Fruit fly (Drosophila melanogaster): Measurements from ENCODE around the gene Rcd-1.
A peak's percentile ranks its signal among the peaks of the same experiment; 100 is the strongest.

Gene Rcd-1

dm6 chrX:19604997-19605396 is 33.6 kb upstream of the Rcd-1 start, which contains the start of gene CG14207 (continued):
- TF ChIP-seq CG10462 (GFP tag; optimal IDR thresholded peaks at IDR 0.05) (no peak), NfI (GFP tag; optimal IDR thresholded peaks at IDR 0.05) (peak; percentile 12), sens-2 (GFP tag; IDR thresholded peaks at IDR 0.05) (no peak), chif (GFP tag; optimal IDR thresholded peaks at IDR 0.05) (no peak), NK7.1 (GFP tag; optimal IDR thresholded peaks at IDR 0.05) (no peak), wor (GFP tag; IDR thresholded peaks at IDR 0.05) (no peak), CG4328 (GFP tag; optimal IDR thresholded peaks at IDR 0.05) (no peak), CG4820 (GFP tag; optimal IDR thresholded peaks at IDR 0.05) (no peak), CG4854 (GFP tag; optimal IDR thresholded peaks at IDR 0.05) (no peak), CG8944 (GFP tag; optimal IDR thresholded peaks at IDR 0.05) (no peak), CG11093 (GFP tag; IDR thresholded peaks at IDR 0.05) (no peak), Tbp (GFP tag; optimal IDR thresholded peaks at IDR 0.05) (no peak), CG7271 (tag; optimal IDR thresholded peaks at IDR 0.05) (no peak), pfk (GFP tag; optimal IDR thresholded peaks at IDR 0.05) (no peak), Hr39 (optimal IDR thresholded peaks at IDR 0.05) (no peak), ab (GFP tag; optimal IDR thresholded peaks at IDR 0.05) (no peak), Mad (GFP tag; optimal IDR thresholded peaks at IDR 0.05) (no peak), Mes4 (GFP tag; optimal IDR thresholded peaks at IDR 0.05) (no peak), Bgb (GFP tag; IDR thresholded peaks at IDR 0.05; ENCODE audit: partially characterized antibody) (peak; percentile 78), Lhr (GFP tag; optimal IDR thresholded peaks at IDR 0.05) (no peak), CG14965 (GFP tag; optimal IDR thresholded peaks at IDR 0.05; ENCODE audit: borderline replicate concordance) (no peak), CG1832 (GFP tag; optimal IDR thresholded peaks at IDR 0.05) (no peak), maf-S (GFP tag; optimal IDR thresholded peaks at IDR 0.05) (no peak), CG7372 (GFP tag; IDR thresholded peaks at IDR 0.05) (no peak), CG7357 (GFP tag; IDR thresholded peaks at IDR 0.05) (no peak), Hmr (GFP tag; optimal IDR thresholded peaks at IDR 0.05) (peak; percentile 32), Max (GFP tag; optimal IDR thresholded peaks at IDR 0.05) (no peak), CG30020 (tag; optimal IDR thresholded peaks at IDR 0.05) (no peak), CrebB (tag; optimal IDR thresholded peaks at IDR 0.05) (peak; percentile 17), z (GFP tag; IDR thresholded peaks at IDR 0.05) (no peak), wek (GFP tag; optimal IDR thresholded peaks at IDR 0.05) (peak; percentile 9), cato (GFP tag; optimal IDR thresholded peaks at IDR 0.05; ENCODE audit: borderline replicate concordance) (no peak), gsb-n (tag; optimal IDR thresholded peaks at IDR 0.05) (no peak), GATAe (GFP tag; conservative IDR thresholded peaks at IDR 0.05) (no peak), btn (GFP tag; optimal IDR thresholded peaks at IDR 0.05) (no peak), CG4730 (GFP tag; IDR thresholded peaks at IDR 0.05) (no peak), Taf1 (GFP tag; IDR thresholded peaks at IDR 0.05) (no peak), Rfx (GFP tag; IDR thresholded peaks at IDR 0.05) (peak; percentile 35; the same call in 1 of the 2 replicates), CG11560 (tag; IDR thresholded peaks at IDR 0.05) (no peak), CG12236 (GFP tag; optimal IDR thresholded peaks at IDR 0.05) (no peak), Hand (GFP tag; optimal IDR thresholded peaks at IDR 0.05) (peak; percentile 48), CG11695 (GFP tag; IDR thresholded peaks at IDR 0.05) (peak; percentile 22; the same call in 1 of the 3 replicates), Oaz (GFP tag; IDR thresholded peaks at IDR 0.05) (no peak), CG4617 (GFP tag; optimal IDR thresholded peaks at IDR 0.05; ENCODE audit: borderline replicate concordance) (no peak), Eip74EF (GFP tag; optimal IDR thresholded peaks at IDR 0.05) (no peak), Stat92E (GFP tag; optimal IDR thresholded peaks at IDR 0.05) (no peak), BEAF-32 (GFP tag; optimal IDR thresholded peaks at IDR 0.05) (peak; percentile 61), pnt (GFP tag; optimal IDR thresholded peaks at IDR 0.05) (no peak), Dll (GFP tag; IDR thresholded peaks at IDR 0.05; ENCODE audit: partially characterized antibody) (peak; percentile 67), CG8089 (GFP tag; optimal IDR thresholded peaks at IDR 0.05) (no peak), tna (GFP tag; IDR thresholded peaks at IDR 0.05; ENCODE audit: partially characterized antibody) (peak; percentile 88)

Measured in whole organism, embryonic.